Worm (Caenorhabditis elegans) whole organism, L1 larva: Measurements from ENCODE around the gene nhr-136.

Experiments
- nhr-237 ChIP-seq: fragments of 150-350 bp; optimal IDR thresholded peaks from 2 replicates; lab custom pipeline; 2014; ENCODE audit warnings: missing biosample characterization, missing genetic modification characterization
- nhr-47 ChIP-seq: sonication (generic microtip); optimal IDR thresholded peaks from 2 replicates; lab custom pipeline; 2016; ENCODE audit warnings: mild to moderate bottlenecking, missing genetic modification characterization, moderate library complexity, missing compliant biosample characterization

DNA sequence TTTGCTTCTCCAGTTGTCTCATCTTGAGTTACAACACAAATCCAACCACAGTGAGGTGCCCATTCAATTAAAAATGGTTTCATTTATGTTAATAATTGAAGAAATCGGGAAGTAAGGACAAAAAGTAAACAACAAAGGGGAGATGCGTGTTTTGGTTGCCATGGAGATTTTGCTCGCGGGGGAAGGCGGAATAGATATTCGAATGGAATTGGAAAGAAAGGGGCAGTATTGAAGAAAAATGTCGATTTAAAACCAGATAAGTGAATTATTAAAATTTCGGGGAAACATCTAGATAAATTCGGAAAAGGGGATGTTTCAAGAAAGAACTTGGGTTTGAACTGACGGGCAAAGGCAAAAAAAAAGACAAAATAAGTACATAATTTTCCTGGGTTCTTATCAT is 43.7 kb downstream of the nhr-136 start, which contains the start of gene che-11:
- TF ChIP-seq nhr-237: no peak
- TF ChIP-seq nhr-47 (tag; lab: Kevin White, UChicago): no peak
